Worm (Caenorhabditis elegans): ENCODE data around the gene srx-135.

DNA sequence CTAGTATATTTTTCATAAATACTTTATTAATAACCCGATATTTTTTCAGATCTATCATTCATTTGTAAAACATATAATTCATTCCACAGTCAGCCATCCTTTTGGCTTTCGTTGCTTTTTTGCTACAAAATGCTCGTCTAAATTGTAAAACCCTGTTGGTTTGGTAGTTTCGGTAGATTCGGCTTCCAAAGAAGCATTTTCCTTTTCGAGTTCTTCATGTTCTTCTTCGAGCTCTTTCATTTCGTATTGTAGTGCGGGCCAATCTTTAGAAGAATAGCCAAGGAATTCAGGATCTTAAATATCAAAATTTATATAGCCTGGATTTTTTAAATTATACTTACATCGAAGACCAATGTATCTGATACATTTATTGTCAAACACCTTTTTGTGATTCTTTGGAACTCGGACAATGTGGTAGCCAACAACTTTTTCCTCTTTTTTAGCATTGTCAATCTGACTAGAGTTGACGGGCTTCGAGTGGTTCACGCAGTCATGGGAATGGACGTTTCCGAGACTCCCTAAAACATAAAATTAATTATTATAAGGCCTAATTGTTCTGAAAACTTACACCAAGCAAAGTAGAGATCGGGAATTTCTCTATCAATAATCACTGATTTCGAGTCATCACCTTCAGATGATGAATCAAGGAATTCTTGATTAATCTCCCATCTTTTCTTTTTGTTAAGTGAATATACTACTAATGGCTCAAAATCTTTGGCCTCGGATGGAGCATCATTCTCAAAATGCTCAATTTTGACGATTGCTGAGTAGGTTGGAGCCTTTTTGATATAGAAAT, 49.3 kb downstream of the srx-135 start:
- no peak for TF ChIP-seq nhr-23 (tag; optimal IDR thresholded peaks at IDR 0.05)
- no peak for TF ChIP-seq ceh-82 (tag; optimal IDR thresholded peaks at IDR 0.05)
- TF ChIP-seq ama-1 (optimal IDR thresholded peaks at IDR 0.05): peak; percentile 92
- no peak for TF ChIP-seq mdl-1 (tag; optimal IDR thresholded peaks at IDR 0.05)
- peak; percentile 66 for TF ChIP-seq ztf-4 (tag; optimal IDR thresholded peaks at IDR 0.05)
- TF ChIP-seq nhr-6 (tag; optimal IDR thresholded peaks at IDR 0.05): no peak
- TF ChIP-seq ztf-1 (GFP tag; conservative IDR thresholded peaks at IDR 0.05): no peak
- no peak for TF ChIP-seq blmp-1 (tag; optimal IDR thresholded peaks at IDR 0.05; ENCODE audit: insufficient read depth)
- no peak for TF ChIP-seq ztf-11 (tag; optimal IDR thresholded peaks at IDR 0.05)
- TF ChIP-seq nhr-11 (tag; optimal IDR thresholded peaks at IDR 0.05): no peak
